Worm (Caenorhabditis elegans): ENCODE data around the gene cex-2.

Gene cex-2

ce11 chrII:7835314-7835713, at the start of gene cex-2:
Gene cex-2 (minus strand): TSS chrII:7835414.
- TF ChIP-seq ceh-83 (GFP tag; optimal IDR thresholded peaks at IDR 0.05), result no peak
- no peak for TF ChIP-seq flh-1 (GFP tag; optimal IDR thresholded peaks at IDR 0.05)
- TF ChIP-seq unc-39 (tag; optimal IDR thresholded peaks at IDR 0.05), result no peak
- TF ChIP-seq nhr-12 (tag; optimal IDR thresholded peaks at IDR 0.05), result no peak
- TF ChIP-seq elt-1 (tag; optimal IDR thresholded peaks at IDR 0.05; ENCODE audit: borderline replicate concordance, insufficient read depth), result no peak
- TF ChIP-seq nhr-76 (tag; optimal IDR thresholded peaks at IDR 0.05), result no peak
- TF ChIP-seq ztf-11 (tag; optimal IDR thresholded peaks at IDR 0.05), result no peak
- no peak for TF ChIP-seq nhr-237 (tag; optimal IDR thresholded peaks at IDR 0.05)
- no peak for TF ChIP-seq ham-2 (GFP tag; optimal IDR thresholded peaks at IDR 0.05)
- TF ChIP-seq lsy-2 (tag; optimal IDR thresholded peaks at IDR 0.05), result no peak
- TF ChIP-seq cnd-1 (tag; optimal IDR thresholded peaks at IDR 0.05), result no peak
- no peak for TF ChIP-seq unc-120 (tag; optimal IDR thresholded peaks at IDR 0.05; ENCODE audit: poor library complexity, severe bottlenecking)
- no peak for TF ChIP-seq zip-8 (tag; optimal IDR thresholded peaks at IDR 0.05)
- no peak for TF ChIP-seq nhr-28 (tag; optimal IDR thresholded peaks at IDR 0.05)
- no peak for TF ChIP-seq ceh-43 (GFP tag; optimal IDR thresholded peaks at IDR 0.05)
- TF ChIP-seq mep-1 (tag; optimal IDR thresholded peaks at IDR 0.05), result no peak
- TF ChIP-seq lin-13 (tag; optimal IDR thresholded peaks at IDR 0.05), result no peak

DNA sequence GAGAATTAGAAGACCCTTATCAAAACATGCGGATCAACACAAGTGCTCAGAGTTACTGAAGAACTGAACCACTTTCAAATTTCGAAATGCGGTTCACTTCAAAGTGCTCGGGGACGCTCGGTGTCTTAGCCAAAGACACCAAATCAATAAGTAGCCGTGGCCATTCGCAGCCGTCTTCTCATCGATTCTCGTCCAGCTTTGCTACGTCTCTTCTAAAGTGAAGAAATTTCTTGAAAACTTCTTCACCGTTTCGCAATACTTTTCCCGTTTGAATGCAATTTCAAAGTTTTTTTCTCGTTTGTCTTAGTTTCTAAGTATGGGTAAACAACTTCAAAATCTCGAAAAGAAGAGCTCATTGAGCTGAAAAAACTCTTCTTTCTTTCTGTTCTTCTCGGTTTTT, 49.7 kb upstream of the cex-2 start:
- TF ChIP-seq ces-1 (GFP tag; optimal IDR thresholded peaks at IDR 0.05) (peak; percentile 65), unc-120 (tag; optimal IDR thresholded peaks at IDR 0.05; ENCODE audit: poor library complexity, severe bottlenecking) (no peak)

ce11 chrII:7880373-7880862, 45.2 kb upstream of the cex-2 start, which contains the start of gene perm-1:
Gene perm-1 (plus strand): TSS chrII:7880812.
- no peak for TF ChIP-seq elt-1 (tag; optimal IDR thresholded peaks at IDR 0.05; ENCODE audit: borderline replicate concordance, insufficient read depth)
- TF ChIP-seq lsy-2 (tag; optimal IDR thresholded peaks at IDR 0.05), result peak; percentile 32

DNA sequence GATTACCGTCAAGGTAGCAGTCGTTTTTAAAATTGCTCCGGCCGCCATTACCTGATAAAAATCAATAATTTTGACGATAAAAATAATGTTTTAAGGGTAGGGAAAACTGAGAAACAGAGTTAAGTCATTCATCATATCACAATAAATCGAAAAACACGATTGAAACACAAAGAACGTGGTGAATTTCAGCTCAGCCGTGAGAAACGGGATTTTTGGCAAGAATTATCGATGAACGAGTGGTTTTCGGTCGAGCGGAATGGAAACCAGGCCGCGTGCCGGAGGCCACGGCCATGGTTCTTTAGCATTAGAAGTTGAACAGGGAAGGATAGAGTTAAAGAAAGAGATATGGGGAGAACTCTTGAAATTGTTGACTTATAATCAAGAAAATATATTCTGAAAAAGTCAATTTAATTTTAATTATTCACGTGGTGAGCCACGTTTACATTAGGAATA, 44.1 kb upstream of the cex-2 start, which contains the start of the genes vha-4 and T01H3.5:
TSS of gene vha-4 (minus strand) at position 51 of the 453 bp plus-strand sequence.
TSS of gene T01H3.5 (plus strand) at position 351 of the 453 bp plus-strand sequence.
- TF ChIP-seq zip-8 (tag; optimal IDR thresholded peaks at IDR 0.05), result no peak
- no peak for TF ChIP-seq unc-120 (tag; optimal IDR thresholded peaks at IDR 0.05; ENCODE audit: poor library complexity, severe bottlenecking)
- TF ChIP-seq bed-3 (GFP tag; optimal IDR thresholded peaks at IDR 0.05), result no peak
- no peak for TF ChIP-seq ceh-39 (tag; optimal IDR thresholded peaks at IDR 0.05)
- TF ChIP-seq tbx-8 (GFP tag; optimal IDR thresholded peaks at IDR 0.05), result no peak
- TF ChIP-seq ceh-83 (GFP tag; optimal IDR thresholded peaks at IDR 0.05), result no peak
- no peak for TF ChIP-seq cnd-1 (tag; optimal IDR thresholded peaks at IDR 0.05)
- no peak for TF ChIP-seq snpc-4 (tag; optimal IDR thresholded peaks at IDR 0.05)
- TF ChIP-seq M03D4.4 (tag; optimal IDR thresholded peaks at IDR 0.05), result no peak
- no peak for TF ChIP-seq nhr-76 (tag; optimal IDR thresholded peaks at IDR 0.05)
- TF ChIP-seq unc-39 (tag; optimal IDR thresholded peaks at IDR 0.05), result no peak
- no peak for TF ChIP-seq blmp-1 (tag; optimal IDR thresholded peaks at IDR 0.05)
- TF ChIP-seq sem-2 (GFP tag; optimal IDR thresholded peaks at IDR 0.05), result no peak
- TF ChIP-seq sptf-1 (tag; optimal IDR thresholded peaks at IDR 0.05), result no peak
- TF ChIP-seq mls-2 (tag; optimal IDR thresholded peaks at IDR 0.05), result no peak
- no peak for TF ChIP-seq elt-1 (tag; optimal IDR thresholded peaks at IDR 0.05; ENCODE audit: borderline replicate concordance, insufficient read depth)
- TF ChIP-seq mab-5 (tag; optimal IDR thresholded peaks at IDR 0.05), result no peak
- no peak for TF ChIP-seq ham-2 (GFP tag; optimal IDR thresholded peaks at IDR 0.05)
- TF ChIP-seq pha-4 (tag; optimal IDR thresholded peaks at IDR 0.05), result no peak

- TF ChIP-seq sem-2 (GFP tag; optimal IDR thresholded peaks at IDR 0.05), result no peak
- TF ChIP-seq tbx-8 (GFP tag; optimal IDR thresholded peaks at IDR 0.05), result no peak
- TF ChIP-seq hlh-1 (tag; optimal IDR thresholded peaks at IDR 0.05), result no peak
- no peak for TF ChIP-seq lin-32 (GFP tag; optimal IDR thresholded peaks at IDR 0.05)
- no peak for TF ChIP-seq unc-120 (tag; optimal IDR thresholded peaks at IDR 0.05; ENCODE audit: poor library complexity, severe bottlenecking)
- TF ChIP-seq drap-1 (GFP tag; optimal IDR thresholded peaks at IDR 0.05), result no peak
- TF ChIP-seq zip-8 (tag; optimal IDR thresholded peaks at IDR 0.05), result no peak
- no peak for TF ChIP-seq unc-62 (GFP tag; optimal IDR thresholded peaks at IDR 0.05)
- no peak for TF ChIP-seq M03D4.4 (tag; optimal IDR thresholded peaks at IDR 0.05)
- TF ChIP-seq nhr-12 (tag; optimal IDR thresholded peaks at IDR 0.05), result no peak
- TF ChIP-seq blmp-1 (tag; optimal IDR thresholded peaks at IDR 0.05), result no peak
- no peak for TF ChIP-seq ceh-83 (GFP tag; optimal IDR thresholded peaks at IDR 0.05)
- no peak for TF ChIP-seq ceh-39 (tag; optimal IDR thresholded peaks at IDR 0.05)
- TF ChIP-seq elt-3 (tag; optimal IDR thresholded peaks at IDR 0.05), result no peak
- no peak for TF ChIP-seq nhr-28 (tag; optimal IDR thresholded peaks at IDR 0.05)
- no peak for TF ChIP-seq ceh-43 (GFP tag; optimal IDR thresholded peaks at IDR 0.05)
- TF ChIP-seq elt-1 (tag; optimal IDR thresholded peaks at IDR 0.05; ENCODE audit: borderline replicate concordance, insufficient read depth), result no peak
- TF ChIP-seq nhr-2 (tag; optimal IDR thresholded peaks at IDR 0.05), result no peak
- no peak for TF ChIP-seq ztf-11 (tag; optimal IDR thresholded peaks at IDR 0.05)
Observed at ce11 chrII:7877744-7878468, 42.7 kb upstream of the cex-2 start, which contains the start of gene T01H3.2. Gene T01H3.2 (minus strand): TSS chrII:7877994.
